Worm (Caenorhabditis elegans) whole organism, dauer: ENCODE measurements around the gene R166.2.
"Not testable (repeated sequence)": the region's sequence is repeated elsewhere in the genome, so short reads cannot be mapped to it uniquely, and the experiment has no call there.

Experiments
- unc-62 ChIP-seq: sonication (generic microtip); optimal IDR thresholded peaks from 2 replicates; lab custom pipeline; 2017; ENCODE audit warnings: missing biosample characterization, missing genetic modification reagents, missing genetic modification characterization

Gene R166.2

ce11 chrII:10523583-10523982 lies 13.9 kb downstream of the R166.2 start, which contains the start of gene F59B10.5:
F59B10.5 (minus strand) TSS chrII:10523683.
- TF ChIP-seq unc-62: no peak

- TF ChIP-seq unc-62: no peak
Observed at ce11 chrII:10523031-10523430, 14.4 kb downstream of the R166.2 start.

- TF ChIP-seq unc-62: no peak
Observed at ce11 chrII:10519863-10520262, 17.6 kb downstream of the R166.2 start.

- TF ChIP-seq unc-62: no peak
Observed at ce11 chrII:10519017-10519416, 18.5 kb downstream of the R166.2 start, which contains the start of gene F59B10.4. F59B10.4 (minus strand) TSS chrII:10519117.

ce11 chrII:10516375-10516774 lies 21.1 kb downstream of the R166.2 start:
- TF ChIP-seq unc-62: no peak

- no peak for TF ChIP-seq unc-62
Observed at ce11 chrII:10515422-10515821, 22.0 kb downstream of the R166.2 start.

- TF ChIP-seq unc-62: no peak
Observed at ce11 chrII:10513377-10513776, 24.1 kb downstream of the R166.2 start.

- no peak for TF ChIP-seq unc-62
Observed at ce11 chrII:10510242-10510641, 27.2 kb downstream of the R166.2 start, which contains the start of gene F59B10.3. F59B10.3 (plus strand) TSS chrII:10510542.

ce11 chrII:10509746-10510145 lies 27.7 kb downstream of the R166.2 start, which contains the start of gene F59B10.2:
F59B10.2 (minus strand) TSS chrII:10509846.
- no peak for TF ChIP-seq unc-62

- no peak for TF ChIP-seq unc-62
Observed at ce11 chrII:10507906-10508305, 29.6 kb downstream of the R166.2 start.

ce11 chrII:10505949-10506348 lies 31.5 kb downstream of the R166.2 start:
- TF ChIP-seq unc-62: no peak

ce11 chrII:10504729-10505128 lies 32.7 kb downstream of the R166.2 start:
- TF ChIP-seq unc-62: no peak

- no peak for TF ChIP-seq unc-62
Observed at ce11 chrII:10502491-10503063, 34.9 kb downstream of the R166.2 start, which contains the start of gene myrf-1. myrf-1 (minus strand) TSS chrII:10502541.

- TF ChIP-seq unc-62: no peak
Observed at ce11 chrII:10501578-10501977, 35.9 kb downstream of the R166.2 start.

- no peak for TF ChIP-seq unc-62
Observed at ce11 chrII:10500674-10501073, 36.8 kb downstream of the R166.2 start.

ce11 chrII:10495912-10496311 lies 41.6 kb downstream of the R166.2 start, which contains the start of gene ZK666.12:
ZK666.12 (plus strand) TSS chrII:10496212.
- no peak for TF ChIP-seq unc-62

ce11 chrII:10494467-10494866 lies 43.0 kb downstream of the R166.2 start, which contains the start of gene ZK666.14:
ZK666.14 (plus strand) TSS chrII:10494767.
- no peak for TF ChIP-seq unc-62

- not testable (repeated sequence) for TF ChIP-seq unc-62
Observed at ce11 chrII:10493034-10493433, 44.4 kb downstream of the R166.2 start, which contains the start of gene ZK666.8. ZK666.8 (minus strand) TSS chrII:10493134.

- no peak for TF ChIP-seq unc-62
Observed at ce11 chrII:10490329-10490728, 47.1 kb downstream of the R166.2 start, which contains the start of gene clec-61. clec-61 (minus strand) TSS chrII:10490537.
